Worm (Caenorhabditis elegans) whole organism, late embryonic: ENCODE measurements around the gene Y49G5B.1.

Source experiments
- C08G9.2 ChIP-seq: sonication (generic microtip); optimal IDR thresholded peaks from 2 replicates; lab custom pipeline; 2016; ENCODE audit warnings: mild to moderate bottlenecking, missing genetic modification characterization, moderate library complexity, missing compliant biosample characterization
- C38D4.7 ChIP-seq: fragments of 200-800 bp; sonication (Bioruptor generic); optimal IDR thresholded peaks from 2 replicates; lab custom pipeline; 2018; ENCODE audit warnings: mild to moderate bottlenecking, missing genetic modification characterization, moderate library complexity, missing compliant biosample characterization
- F13H6.1 ChIP-seq: sonication (generic microtip); optimal IDR thresholded peaks from 2 replicates; lab custom pipeline; 2016; ENCODE audit warnings: missing genetic modification characterization, missing compliant biosample characterization
- K09A11.1 ChIP-seq: sonication (generic microtip); optimal IDR thresholded peaks from 2 replicates; lab custom pipeline; 2017; ENCODE audit warnings: antibody characterized with exemption, mild to moderate bottlenecking, missing genetic modification characterization, missing compliant biosample characterization; ENCODE audit not compliant: insufficient read depth
- T23F11.4 ChIP-seq: fragments of 200-800 bp; sonication (Bioruptor generic); optimal IDR thresholded peaks from 2 replicates; lab custom pipeline; 2018; ENCODE audit warnings: mild to moderate bottlenecking, missing genetic modification characterization, missing compliant biosample characterization
- Y22D7AL.16 ChIP-seq: sonication (generic microtip); optimal IDR thresholded peaks from 2 replicates; lab custom pipeline; 2016; ENCODE audit warnings: missing genetic modification characterization, missing compliant biosample characterization
- ahr-1 ChIP-seq: sonication (generic microtip); optimal IDR thresholded peaks from 2 replicates; lab custom pipeline; 2016; ENCODE audit warnings: missing genetic modification characterization, missing compliant biosample characterization
- ama-1 ChIP-seq: fragments of 150-350 bp; optimal IDR thresholded peaks from 2 replicates; lab custom pipeline; 2014
- ceh-18 ChIP-seq: sonication (generic microtip); optimal IDR thresholded peaks from 2 replicates; lab custom pipeline; 2016; ENCODE audit warnings: missing genetic modification characterization, missing compliant biosample characterization
- ceh-22 ChIP-seq: sonication (generic microtip); optimal IDR thresholded peaks from 2 replicates; lab custom pipeline; 2017; ENCODE audit warnings: missing biosample characterization, missing genetic modification characterization
- ceh-31 ChIP-seq: sonication (generic microtip); optimal IDR thresholded peaks from 2 replicates; lab custom pipeline; 2016; ENCODE audit warnings: missing genetic modification characterization, missing compliant biosample characterization
- ceh-45 ChIP-seq: fragments of 200-800 bp; sonication (Bioruptor generic); IDR thresholded peaks from 2 replicates; pipeline ENCODE4 v1.3.6; 2022; ENCODE audit warnings: missing genetic modification reagents, missing genetic modification characterization, missing compliant biosample characterization
- ceh-6 ChIP-seq: fragments of 200-800 bp; sonication (Bioruptor generic); optimal IDR thresholded peaks from 2 replicates; lab custom pipeline; 2018; ENCODE audit warnings: mild to moderate bottlenecking, missing genetic modification characterization, missing compliant biosample characterization
- che-1 ChIP-seq: sonication (generic microtip); optimal IDR thresholded peaks from 2 replicates; lab custom pipeline; 2016; ENCODE audit warnings: mild to moderate bottlenecking, missing genetic modification characterization, missing compliant biosample characterization
- dmd-4 ChIP-seq: sonication (generic microtip); optimal IDR thresholded peaks from 2 replicates; lab custom pipeline; 2016; ENCODE audit warnings: borderline replicate concordance, missing genetic modification characterization, missing compliant biosample characterization
- ets-4 ChIP-seq: sonication (generic microtip); optimal IDR thresholded peaks from 2 replicates; lab custom pipeline; 2016; ENCODE audit warnings: missing genetic modification characterization, missing compliant biosample characterization
- fax-1 ChIP-seq: sonication (generic microtip); optimal IDR thresholded peaks from 2 replicates; lab custom pipeline; 2016; ENCODE audit warnings: missing genotype, missing genetic modification characterization, missing compliant biosample characterization
- fkh-6 ChIP-seq: sonication (generic microtip); optimal IDR thresholded peaks from 2 replicates; lab custom pipeline; 2016; ENCODE audit warnings: missing genetic modification characterization, missing compliant biosample characterization
- gmeb-2 ChIP-seq: sonication (generic microtip); optimal IDR thresholded peaks from 2 replicates; lab custom pipeline; 2016; ENCODE audit warnings: missing genetic modification characterization, inconsistent platforms, missing compliant biosample characterization
- hlh-13 ChIP-seq: fragments of 200-800 bp; sonication (Bioruptor generic); optimal IDR thresholded peaks from 2 replicates; lab custom pipeline; 2018; ENCODE audit warnings: mild to moderate bottlenecking, missing genetic modification characterization, missing compliant biosample characterization
- hlh-30 ChIP-seq: sonication (generic microtip); optimal IDR thresholded peaks from 2 replicates; lab custom pipeline; 2017; ENCODE audit warnings: antibody characterized with exemption, missing genetic modification characterization, missing compliant biosample characterization; ENCODE audit not compliant: insufficient read depth
- lim-6 ChIP-seq: sonication (generic microtip); optimal IDR thresholded peaks from 2 replicates; lab custom pipeline; 2016; ENCODE audit warnings: missing genetic modification characterization, missing compliant biosample characterization
- madf-2 ChIP-seq: sonication (generic microtip); optimal IDR thresholded peaks from 2 replicates; lab custom pipeline; 2017; ENCODE audit warnings: missing genetic modification characterization, missing compliant biosample characterization
- nfya-1 ChIP-seq: sonication (generic microtip); optimal IDR thresholded peaks from 2 replicates; lab custom pipeline; 2017; ENCODE audit warnings: missing genetic modification characterization, mild to moderate bottlenecking, missing compliant biosample characterization, antibody characterized with exemption, moderate library complexity
- npax-4 ChIP-seq: sonication (generic microtip); optimal IDR thresholded peaks from 2 replicates; lab custom pipeline; 2016; ENCODE audit warnings: missing genetic modification characterization, missing compliant biosample characterization
- pat-9 ChIP-seq: fragments of 200-800 bp; sonication (Bioruptor generic); optimal IDR thresholded peaks from 2 replicates; lab custom pipeline; 2018; ENCODE audit warnings: mild to moderate bottlenecking, missing genetic modification characterization, moderate library complexity, missing compliant biosample characterization
- pax-1 ChIP-seq: fragments of 150-350 bp; optimal IDR thresholded peaks from 2 replicates; lab custom pipeline; 2014; ENCODE audit warnings: missing biosample characterization, missing genetic modification characterization
- pha-4 ChIP-seq: fragments of 150-350 bp; optimal IDR thresholded peaks from 2 replicates; lab custom pipeline; 2018; ENCODE audit warnings: missing biosample characterization, missing genetic modification reagents, missing genetic modification characterization
- ref-2 ChIP-seq: sonication (generic microtip); optimal IDR thresholded peaks from 2 replicates; lab custom pipeline; 2016; ENCODE audit warnings: missing genetic modification characterization, missing compliant biosample characterization
- sox-2 ChIP-seq: fragments of 200-800 bp; sonication (Bioruptor generic); IDR thresholded peaks from 2 replicates; pipeline ENCODE4 v1.3.6; 2022; ENCODE audit warnings: missing genetic modification reagents, missing genetic modification characterization, missing compliant biosample characterization
- syd-9 ChIP-seq: sonication (generic microtip); optimal IDR thresholded peaks from 2 replicates; lab custom pipeline; 2016; ENCODE audit warnings: mild to moderate bottlenecking, missing genetic modification characterization, moderate library complexity, missing compliant biosample characterization
- tbx-2 ChIP-seq: sonication (generic microtip); optimal IDR thresholded peaks from 2 replicates; lab custom pipeline; 2016; ENCODE audit warnings: missing genetic modification characterization, missing compliant biosample characterization
- tbx-7 ChIP-seq: sonication (generic microtip); optimal IDR thresholded peaks from 2 replicates; lab custom pipeline; 2016; ENCODE audit warnings: missing genotype, missing genetic modification characterization, missing compliant biosample characterization
- ttx-3 ChIP-seq: sonication (generic microtip); optimal IDR thresholded peaks from 2 replicates; lab custom pipeline; 2016; ENCODE audit warnings: missing genetic modification reagents, missing genetic modification characterization, missing compliant biosample characterization
- unc-3 ChIP-seq, 2 experiments: fragments of 200-800 bp in 1 of 2; sonication (Bioruptor generic) in 1 of 2; sonication (generic microtip) in 1 of 2; conservative IDR thresholded peaks in 1 of 2; optimal IDR thresholded peaks in 1 of 2; 2 replicates each; pipeline versions ENCODE4 v1.3.6 to Lab custom; 2016 to 2022; ENCODE audit warnings: missing compliant biosample characterization in 2 of 2, missing genetic modification characterization in 2 of 2, missing genetic modification reagents in 1 of 2
- ztf-16 ChIP-seq: sonication (generic microtip); optimal IDR thresholded peaks from 2 replicates; lab custom pipeline; 2017; ENCODE audit warnings: missing genetic modification characterization, missing compliant biosample characterization

Y49G5B.1 gene

ce11 chrV:5252016-5252415, 28.8 kb downstream of the Y49G5B.1 start, which contains the start of gene srt-68:
TSS of gene srt-68 (minus strand) at chrV:5252116.
- TF ChIP-seq tbx-7 (tag; lab: Kevin White, UChicago): no peak
- no peak for TF ChIP-seq fax-1
- no peak for TF ChIP-seq ama-1 (lab: Kevin White, UChicago)
- TF ChIP-seq ets-4: no peak
- TF ChIP-seq che-1: no peak
- no peak for TF ChIP-seq pax-1 (tag; lab: Kevin White, UChicago)
- no peak for TF ChIP-seq ceh-31
- TF ChIP-seq ceh-18 (tag; lab: Kevin White, UChicago): no peak

- TF ChIP-seq ceh-18 (tag; lab: Kevin White, UChicago): no peak
- TF ChIP-seq unc-3 (GFP tag; conservative IDR thresholded peaks at IDR 0.05; lab: Robert Waterston, UW): no peak
- TF ChIP-seq unc-3 (tag; optimal IDR thresholded peaks at IDR 0.05; lab: Kevin White, UChicago): no peak
- TF ChIP-seq ttx-3: no peak
- TF ChIP-seq K09A11.1: no peak
- no peak for TF ChIP-seq Y22D7AL.16 (tag; lab: Kevin White, UChicago)
- TF ChIP-seq ama-1 (lab: Kevin White, UChicago): no peak
- no peak for TF ChIP-seq ref-2 (tag; lab: Kevin White, UChicago)
- TF ChIP-seq ceh-22 (tag; lab: Kevin White, UChicago): no peak
- no peak for TF ChIP-seq hlh-30
- TF ChIP-seq dmd-4 (tag; lab: Kevin White, UChicago): no peak
- no peak for TF ChIP-seq F13H6.1 (tag; lab: Kevin White, UChicago)
Measured at ce11 chrV:5257358-5257757, 34.2 kb downstream of the Y49G5B.1 start, which contains the start of gene srt-67. TSS of gene srt-67 (minus strand) at chrV:5257458.

- TF ChIP-seq fkh-6 (tag; lab: Kevin White, UChicago) (no peak), pat-9 (tag; lab: Kevin White, UChicago) (no peak), ahr-1 (tag; lab: Kevin White, UChicago) (no peak), C38D4.7 (no peak), ama-1 (lab: Kevin White, UChicago) (no peak), C08G9.2 (tag; lab: Kevin White, UChicago) (no peak), ceh-45 (no peak), madf-2 (tag; lab: Kevin White, UChicago) (no peak), syd-9 (tag; lab: Kevin White, UChicago) (no peak), ceh-6 (GFP tag; lab: Kevin White, UChicago) (no peak), sox-2 (no peak), che-1 (no peak), npax-4 (tag; lab: Kevin White, UChicago) (no peak), ets-4 (no peak), ceh-18 (tag; lab: Kevin White, UChicago) (no peak), hlh-13 (GFP tag; lab: Kevin White, UChicago) (no peak), ceh-22 (tag; lab: Kevin White, UChicago) (no peak)
Measured at ce11 chrV:5259448-5259847, 36.3 kb downstream of the Y49G5B.1 start, which contains the start of gene srt-70. TSS of gene srt-70 (minus strand) at chrV:5259548.

- TF ChIP-seq F13H6.1 (tag; lab: Kevin White, UChicago): no peak
- TF ChIP-seq tbx-2 (tag; lab: Kevin White, UChicago): no peak
- no peak for TF ChIP-seq pha-4 (tag; lab: Kevin White, UChicago)
- TF ChIP-seq ztf-16 (tag; lab: Kevin White, UChicago): no peak
- TF ChIP-seq T23F11.4 (GFP tag; lab: Kevin White, UChicago): no peak
- no peak for TF ChIP-seq nfya-1 (tag; lab: Kevin White, UChicago)
- TF ChIP-seq gmeb-2 (tag; lab: Kevin White, UChicago): no peak
- no peak for TF ChIP-seq madf-2 (tag; lab: Kevin White, UChicago)
- no peak for TF ChIP-seq syd-9 (tag; lab: Kevin White, UChicago)
- TF ChIP-seq hlh-30: no peak
- TF ChIP-seq ttx-3: no peak
- TF ChIP-seq lim-6 (tag; lab: Kevin White, UChicago): no peak
- TF ChIP-seq ceh-45: no peak
- no peak for TF ChIP-seq che-1
Measured at ce11 chrV:5262999-5263398, 39.8 kb downstream of the Y49G5B.1 start, which contains the start of gene cest-30. TSS of gene cest-30 (minus strand) at chrV:5263099.
